Worm (Caenorhabditis elegans) whole organism, midembryonic: ENCODE measurements around the gene cnc-3.

Experiments
- T22C8.4 ChIP-seq: fragments of 200-800 bp; sonication (Bioruptor generic); IDR thresholded peaks from 2 replicates; pipeline ENCODE4 v1.3.6; 2022; ENCODE audit warnings: missing genetic modification characterization, missing compliant biosample characterization
- cog-1 ChIP-seq: sonication (generic microtip); optimal IDR thresholded peaks from 2 replicates; lab custom pipeline; 2016; ENCODE audit warnings: missing genetic modification characterization, missing compliant biosample characterization
- flt-1 ChIP-seq: fragments of 200-800 bp; sonication (Bioruptor generic); IDR thresholded peaks from 2 replicates; pipeline ENCODE4 v1.3.6; 2022; ENCODE audit warnings: missing genetic modification characterization, missing compliant biosample characterization
- klf-2 ChIP-seq: fragments of 200-800 bp; sonication (Bioruptor generic); conservative IDR thresholded peaks from 2 replicates; pipeline ENCODE4 v1.3.6; 2022; ENCODE audit warnings: missing genetic modification reagents, missing genetic modification characterization, missing compliant biosample characterization
- med-1 ChIP-seq: sonication (generic microtip); optimal IDR thresholded peaks from 2 replicates; lab custom pipeline; 2017; ENCODE audit warnings: missing genetic modification characterization, mild to moderate bottlenecking, missing compliant biosample characterization, antibody characterized with exemption, missing genetic modification reagents; ENCODE audit not compliant: insufficient read depth
- ref-1 ChIP-seq: fragments of 200-800 bp; sonication (Bioruptor generic); conservative IDR thresholded peaks from 2 replicates; pipeline ENCODE4 v1.3.6; 2022; ENCODE audit warnings: missing genetic modification reagents, missing genetic modification characterization, missing compliant biosample characterization
- tab-1 ChIP-seq: fragments of 200-800 bp; sonication (Bioruptor generic); IDR thresholded peaks from 2 replicates; pipeline ENCODE4 v1.3.6; 2022; ENCODE audit warnings: missing genetic modification characterization, missing compliant biosample characterization
- ztf-23 ChIP-seq: fragments of 200-800 bp; sonication (Bioruptor generic); IDR thresholded peaks from 2 replicates; pipeline ENCODE4 v1.3.6; 2022; ENCODE audit warnings: missing genetic modification reagents, missing genetic modification characterization, missing compliant biosample characterization
- ztf-29 ChIP-seq: fragments of 200-800 bp; sonication (Bioruptor generic); IDR thresholded peaks from 2 replicates; pipeline ENCODE4 v1.3.6; 2022; ENCODE audit warnings: missing genetic modification reagents, missing genetic modification characterization, missing compliant biosample characterization

Gene cnc-3

DNA sequence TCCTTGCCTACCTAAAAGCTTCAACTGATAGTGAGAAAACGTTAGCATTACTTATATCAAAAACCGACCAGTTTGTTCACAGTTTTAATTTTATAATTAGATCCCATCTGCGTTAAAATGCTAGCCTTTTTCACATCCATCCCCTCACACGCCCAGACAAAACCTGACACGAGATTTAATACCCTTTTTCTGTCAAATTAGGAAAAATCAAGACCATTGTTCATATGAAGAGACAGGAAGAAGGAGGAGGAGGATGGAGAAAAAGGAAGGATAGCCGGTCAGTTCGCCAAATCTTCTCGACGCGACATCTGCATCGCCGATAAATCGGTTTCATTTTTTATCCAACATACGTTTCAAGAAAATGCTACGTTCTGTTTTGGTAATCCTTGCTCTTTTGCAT, at the start of gene cnc-3:
Gene cnc-3 (plus strand): TSS at position 281 of the 400 bp plus-strand sequence.
- TF ChIP-seq ztf-23 (GFP tag; lab: Robert Waterston, UW): no peak
- TF ChIP-seq tab-1: no peak
- no peak for TF ChIP-seq T22C8.4 (GFP tag; lab: Robert Waterston, UW)
- no peak for TF ChIP-seq cog-1 (tag; lab: Kevin White, UChicago)
- no peak for TF ChIP-seq flt-1 (GFP tag; lab: Robert Waterston, UW)
- TF ChIP-seq med-1: no peak
- TF ChIP-seq ztf-29 (GFP tag; lab: Robert Waterston, UW): no peak
- no peak for TF ChIP-seq klf-2
- TF ChIP-seq ref-1 (GFP tag; lab: Robert Waterston, UW): no peak

DNA sequence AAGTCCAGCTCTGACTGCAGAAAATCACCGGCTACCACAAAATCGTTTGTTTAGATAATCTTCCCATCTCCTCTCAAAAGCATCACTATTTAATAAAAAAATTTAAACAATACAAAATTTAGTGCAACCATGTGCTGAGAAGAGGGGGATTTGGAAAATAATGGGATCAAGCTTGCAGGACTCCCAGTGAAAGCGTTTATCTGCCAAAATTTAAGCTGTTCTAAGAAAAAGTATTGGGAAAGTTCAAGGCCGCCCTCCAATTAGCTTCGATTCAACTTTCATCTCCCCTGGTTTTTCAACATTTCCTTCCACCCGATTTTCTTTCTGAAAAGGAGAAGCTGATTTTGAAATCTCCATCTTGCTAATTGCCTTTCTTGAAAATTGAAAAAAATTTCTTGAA, 39.7 kb upstream of the cnc-3 start:
- TF ChIP-seq cog-1 (tag; lab: Kevin White, UChicago): no peak
- no peak for TF ChIP-seq T22C8.4 (GFP tag; lab: Robert Waterston, UW)
- TF ChIP-seq klf-2: no peak
- TF ChIP-seq med-1: no peak
- no peak for TF ChIP-seq ztf-23 (GFP tag; lab: Robert Waterston, UW)
- no peak for TF ChIP-seq ztf-29 (GFP tag; lab: Robert Waterston, UW)
- TF ChIP-seq ref-1 (GFP tag; lab: Robert Waterston, UW): no peak
- TF ChIP-seq flt-1 (GFP tag; lab: Robert Waterston, UW): no peak

DNA sequence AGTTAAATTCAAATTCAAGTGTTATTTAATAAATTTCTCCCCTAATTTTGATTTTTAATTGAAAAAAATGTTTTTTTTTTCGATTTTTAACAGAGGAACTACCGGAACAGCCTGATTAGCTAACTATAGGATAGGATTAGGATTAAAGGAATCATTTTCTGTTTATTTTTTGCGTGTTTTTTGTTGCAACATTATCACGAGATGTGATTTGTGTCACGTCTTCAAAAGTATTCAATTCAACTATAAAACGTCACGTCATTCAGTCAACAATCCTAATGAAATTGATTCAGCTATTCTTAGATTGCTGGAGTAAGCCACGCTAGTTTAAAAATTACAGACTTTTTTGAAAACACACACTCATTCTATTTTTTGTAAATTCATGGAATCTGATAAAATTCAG, 37.1 kb upstream of the cnc-3 start:
- TF ChIP-seq ref-1 (GFP tag; lab: Robert Waterston, UW) (no peak), T22C8.4 (GFP tag; lab: Robert Waterston, UW) (no peak), ztf-29 (GFP tag; lab: Robert Waterston, UW) (no peak), flt-1 (GFP tag; lab: Robert Waterston, UW) (no peak), tab-1 (no peak), klf-2 (no peak), ztf-23 (GFP tag; lab: Robert Waterston, UW) (no peak), med-1 (no peak), cog-1 (tag; lab: Kevin White, UChicago) (no peak)

DNA sequence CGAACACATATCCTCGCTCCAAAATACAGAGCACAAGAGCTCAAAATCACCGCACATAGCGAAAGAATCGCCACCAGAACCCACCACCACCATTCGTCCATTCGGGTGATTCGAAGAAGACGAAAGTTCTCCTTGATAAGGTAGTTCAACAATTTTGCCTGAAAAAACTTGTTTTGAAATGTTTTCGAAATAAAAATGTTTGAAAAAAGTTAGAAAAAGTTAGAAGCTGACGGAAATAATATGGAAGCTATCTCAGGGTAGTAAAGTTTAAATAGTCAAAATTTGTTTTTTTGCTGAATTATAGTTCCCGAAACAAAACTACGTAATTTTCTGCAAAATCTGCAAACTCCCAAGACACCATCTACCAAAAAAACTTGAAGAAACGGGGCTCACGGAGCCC, 36.3 kb upstream of the cnc-3 start, which contains the start of gene snt-5:
Gene snt-5 (minus strand): TSS at position 101 of the 400 bp plus-strand sequence.
- TF ChIP-seq cog-1 (tag; lab: Kevin White, UChicago) (no peak), klf-2 (no peak), ref-1 (GFP tag; lab: Robert Waterston, UW) (no peak), med-1 (no peak), ztf-29 (GFP tag; lab: Robert Waterston, UW) (no peak), tab-1 (no peak), ztf-23 (GFP tag; lab: Robert Waterston, UW) (no peak), flt-1 (GFP tag; lab: Robert Waterston, UW) (no peak)

DNA sequence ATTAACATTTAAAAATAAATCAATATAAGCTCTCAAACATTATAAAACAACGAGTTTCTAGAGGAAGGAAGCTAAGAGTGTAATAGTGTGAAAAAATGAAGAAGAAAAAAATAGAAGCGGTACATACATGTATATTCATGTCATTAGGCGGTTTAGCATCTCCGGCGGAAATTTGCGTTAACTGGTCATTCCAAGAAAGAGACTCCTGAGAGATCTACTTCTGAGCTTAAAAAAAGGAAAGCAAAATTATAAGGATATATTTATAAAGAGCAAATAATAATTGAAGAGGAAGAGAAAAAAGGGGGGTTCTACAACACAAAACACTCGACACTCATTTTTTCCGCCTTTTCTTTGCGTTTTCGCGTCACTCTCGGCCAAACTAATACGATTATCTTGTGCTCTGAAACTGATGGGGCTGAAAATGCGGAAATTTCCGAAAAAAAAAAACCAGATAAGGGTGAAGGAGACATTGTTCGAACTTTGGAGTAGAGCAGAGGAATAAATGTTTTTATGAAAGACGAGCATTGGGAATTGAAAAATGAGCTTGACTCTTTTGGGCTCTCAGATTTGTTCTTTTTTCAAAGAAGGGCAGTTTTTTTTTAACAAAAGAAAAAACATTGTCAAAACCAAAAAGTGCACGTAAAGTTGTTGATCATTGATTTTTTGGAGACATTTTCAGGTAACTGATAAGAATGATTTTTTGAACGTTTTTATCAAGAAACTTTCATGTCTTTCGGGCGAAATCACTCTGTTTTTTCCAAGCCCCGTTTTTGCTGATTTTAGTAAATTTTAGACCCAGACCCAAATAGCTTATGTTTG, 33.0 kb upstream of the cnc-3 start:
- TF ChIP-seq T22C8.4 (GFP tag; lab: Robert Waterston, UW) (no peak), ztf-23 (GFP tag; lab: Robert Waterston, UW) (no peak), ztf-29 (GFP tag; lab: Robert Waterston, UW) (no peak), cog-1 (tag; lab: Kevin White, UChicago) (no peak), med-1 (no peak), ref-1 (GFP tag; lab: Robert Waterston, UW) (no peak), flt-1 (GFP tag; lab: Robert Waterston, UW) (no peak), tab-1 (no peak), klf-2 (no peak)

DNA sequence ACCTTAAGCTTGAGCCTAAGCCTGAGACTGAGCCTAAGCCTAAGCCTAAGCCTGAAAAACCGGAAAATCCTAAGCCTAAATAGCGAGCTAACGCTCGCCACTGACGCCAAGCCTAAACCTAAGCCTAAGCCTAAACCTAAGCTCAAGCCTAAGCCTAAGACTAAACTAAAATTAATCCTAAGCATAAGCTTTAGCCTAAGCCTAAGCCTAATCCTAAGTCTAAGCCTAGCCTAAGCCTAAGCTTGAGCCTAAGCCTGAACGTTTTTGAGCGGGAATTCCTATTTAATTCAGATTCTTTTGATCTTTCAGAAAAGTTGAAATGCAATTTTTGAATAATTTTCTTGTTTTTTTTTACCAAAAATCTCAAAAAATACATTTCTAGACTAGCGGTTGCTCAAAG, 31.6 kb upstream of the cnc-3 start:
- TF ChIP-seq ztf-29 (GFP tag; lab: Robert Waterston, UW) (no peak; the same call in 1 of the 2 replicates), klf-2 (no peak), ztf-23 (GFP tag; lab: Robert Waterston, UW) (no peak), ref-1 (GFP tag; lab: Robert Waterston, UW) (no peak), tab-1 (no peak), cog-1 (tag; lab: Kevin White, UChicago) (no peak), flt-1 (GFP tag; lab: Robert Waterston, UW) (no peak), med-1 (no peak)

DNA sequence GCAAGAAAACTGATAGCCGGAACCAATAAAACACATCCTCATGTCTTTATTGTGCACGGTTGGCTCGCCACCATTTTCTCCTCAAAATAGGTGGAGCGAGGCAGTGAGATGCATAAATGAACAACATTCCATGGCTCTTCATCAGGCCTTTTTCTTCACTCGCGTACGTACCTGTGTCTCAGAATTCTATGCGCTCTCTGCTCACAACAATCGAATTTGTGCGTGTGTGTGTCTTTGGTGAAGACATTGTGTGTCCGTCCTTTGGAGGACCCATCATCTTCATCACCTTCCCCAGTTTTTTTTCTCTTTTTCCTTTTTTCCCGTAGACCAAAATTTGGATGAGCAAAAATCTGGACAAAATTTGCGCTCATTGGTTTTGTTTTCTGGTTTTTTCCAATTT, 25.5 kb upstream of the cnc-3 start:
- TF ChIP-seq flt-1 (GFP tag; lab: Robert Waterston, UW) (no peak), ztf-29 (GFP tag; lab: Robert Waterston, UW) (no peak), ref-1 (GFP tag; lab: Robert Waterston, UW) (no peak), klf-2 (no peak), med-1 (no peak), ztf-23 (GFP tag; lab: Robert Waterston, UW) (no peak), tab-1 (no peak), cog-1 (tag; lab: Kevin White, UChicago) (no peak), T22C8.4 (GFP tag; lab: Robert Waterston, UW) (no peak)

DNA sequence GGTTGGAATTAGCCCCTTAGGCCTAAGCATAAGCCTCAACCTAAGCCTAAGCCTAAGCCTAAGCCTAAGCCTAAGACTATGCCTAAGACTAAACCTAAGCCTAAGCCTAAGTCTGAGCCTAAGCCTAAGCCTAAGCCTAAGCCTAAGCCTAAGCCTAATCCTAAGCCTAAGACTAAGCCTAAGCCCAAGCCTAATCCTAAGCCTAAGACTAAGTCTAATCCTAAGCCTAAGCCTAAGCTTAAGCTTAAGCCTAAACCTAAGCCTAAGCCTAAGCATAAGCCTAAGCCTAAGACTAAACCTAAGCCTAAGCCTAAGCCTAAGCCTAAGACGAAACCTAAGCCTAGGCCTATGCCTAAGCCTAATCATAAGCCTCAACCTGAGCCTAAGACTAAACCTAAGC, 24.5 kb upstream of the cnc-3 start:
- no peak for TF ChIP-seq med-1
- TF ChIP-seq ztf-29 (GFP tag; lab: Robert Waterston, UW): peak; percentile 65; the same call in 1 of the 2 replicates
- no peak for TF ChIP-seq T22C8.4 (GFP tag; lab: Robert Waterston, UW)

DNA sequence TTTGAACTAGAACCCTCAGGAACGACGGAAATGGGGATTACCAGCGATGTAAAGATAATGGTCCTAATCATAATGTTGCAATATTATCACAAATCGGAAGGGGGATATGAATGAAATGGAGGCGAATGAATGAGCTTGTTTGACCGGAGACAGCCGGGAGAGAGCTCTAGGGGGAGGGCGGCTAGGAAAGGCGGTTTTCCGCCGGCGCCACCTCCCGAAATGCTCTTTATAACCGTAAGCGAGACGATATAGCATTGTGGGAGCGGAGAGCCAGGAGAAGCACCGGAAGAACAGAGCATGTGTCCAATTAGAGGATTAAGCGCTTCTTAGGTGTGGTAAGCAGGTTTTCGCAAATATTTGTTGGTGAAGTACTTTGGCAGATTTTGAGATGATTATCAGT, 22.2 kb upstream of the cnc-3 start, which contains the start of gene R12A1.3:
Gene R12A1.3 (minus strand): TSS at position 200 of the 400 bp plus-strand sequence.
- TF ChIP-seq T22C8.4 (GFP tag; lab: Robert Waterston, UW) (no peak), ztf-23 (GFP tag; lab: Robert Waterston, UW) (no peak), tab-1 (no peak), ref-1 (GFP tag; lab: Robert Waterston, UW) (no peak), cog-1 (tag; lab: Kevin White, UChicago) (no peak), klf-2 (no peak), flt-1 (GFP tag; lab: Robert Waterston, UW) (no peak), ztf-29 (GFP tag; lab: Robert Waterston, UW) (no peak), med-1 (no peak)
